Fruit fly (Drosophila melanogaster) whole organism, embryonic: ENCODE results near the gene P5CDh2.

ENCODE experiments used
- BEAF-32 ChIP-seq: fragments of 200-800 bp; sonication (Bioruptor generic); optimal IDR thresholded peaks from 3 replicates; lab custom pipeline; 2017; ENCODE audit warnings: missing biosample characterization, missing genetic modification characterization, mild to moderate bottlenecking, moderate library complexity, missing genetic modification reagents
- BtbVII ChIP-seq: fragments of 200-800 bp; sonication (Bioruptor generic); optimal IDR thresholded peaks from 3 replicates; lab custom pipeline; 2017; ENCODE audit warnings: missing biosample characterization, mild to moderate bottlenecking, missing genetic modification characterization
- CG10147 ChIP-seq: fragments of 200-800 bp; sonication (Bioruptor generic); optimal IDR thresholded peaks from 2 replicates; lab custom pipeline; 2019; ENCODE audit warnings: missing biosample characterization, mild to moderate bottlenecking, missing genetic modification characterization, moderate library complexity
- CG1024 ChIP-seq: fragments of 200-800 bp; sonication (Bioruptor generic); IDR thresholded peaks from 2 replicates; pipeline ENCODE4 v1.3.6; 2022; ENCODE audit warnings: missing biosample characterization, missing genetic modification characterization
- CG10543 ChIP-seq: fragments of 200-800 bp; sonication (Bioruptor generic); optimal IDR thresholded peaks from 3 replicates; lab custom pipeline; 2017; ENCODE audit warnings: missing biosample characterization, mild to moderate bottlenecking, missing genetic modification characterization, moderate library complexity
- CG11504 ChIP-seq: fragments of 200-800 bp; sonication (Bioruptor generic); optimal IDR thresholded peaks from 3 replicates; lab custom pipeline; 2019; ENCODE audit warnings: missing biosample characterization, mild to moderate bottlenecking, missing genetic modification characterization, moderate library complexity
- CG11696 ChIP-seq: fragments of 200-800 bp; sonication (Bioruptor generic); IDR thresholded peaks from 2 replicates; pipeline ENCODE4 v1.3.6; 2022; ENCODE audit warnings: missing biosample characterization, missing genetic modification characterization
- CG12104 ChIP-seq: fragments of 200-800 bp; sonication (Bioruptor generic); optimal IDR thresholded peaks from 3 replicates; lab custom pipeline; 2016; ENCODE audit warnings: missing biosample characterization, missing genetic modification characterization
- CG13296 ChIP-seq: fragments of 200-800 bp; sonication (Bioruptor generic); optimal IDR thresholded peaks from 3 replicates; lab custom pipeline; 2018; ENCODE audit warnings: missing biosample characterization, mild to moderate bottlenecking, missing genetic modification characterization
- CG17359 ChIP-seq: fragments of 200-800 bp; sonication (Bioruptor generic); optimal IDR thresholded peaks from 3 replicates; lab custom pipeline; 2018; ENCODE audit warnings: missing biosample characterization, mild to moderate bottlenecking, missing genetic modification characterization, moderate library complexity
- CG17361 ChIP-seq: fragments of 200-800 bp; sonication (Bioruptor generic); IDR thresholded peaks from 3 replicates; pipeline ENCODE4 v1.3.6; 2022; ENCODE audit warnings: missing biosample characterization, missing genetic modification characterization
- CG18476 ChIP-seq: fragments of 200-800 bp; sonication (Bioruptor generic); optimal IDR thresholded peaks from 2 replicates; lab custom pipeline; 2016; ENCODE audit warnings: missing biosample characterization, mild to moderate bottlenecking, missing genetic modification characterization
- CG30403 ChIP-seq: fragments of 200-800 bp; sonication (Bioruptor generic); optimal IDR thresholded peaks from 3 replicates; lab custom pipeline; 2016; ENCODE audit warnings: missing biosample characterization, missing genetic modification characterization
- CG4360 ChIP-seq: fragments of 200-800 bp; sonication (Bioruptor generic); IDR thresholded peaks from 2 replicates; pipeline ENCODE4 v1.3.6; 2022; ENCODE audit warnings: missing biosample characterization, missing genetic modification characterization
- CG6254 ChIP-seq: fragments of 200-800 bp; sonication (Bioruptor generic); optimal IDR thresholded peaks from 3 replicates; lab custom pipeline; 2017; ENCODE audit warnings: mild to moderate bottlenecking, missing biosample characterization, missing genetic modification reagents, missing genetic modification characterization
- CG7987 ChIP-seq: fragments of 200-800 bp; sonication (Bioruptor generic); optimal IDR thresholded peaks from 2 replicates; lab custom pipeline; 2018; ENCODE audit warnings: missing biosample characterization, mild to moderate bottlenecking, missing genetic modification characterization, moderate library complexity
- CG8388 ChIP-seq: fragments of 200-800 bp; sonication (Bioruptor generic); optimal IDR thresholded peaks from 2 replicates; lab custom pipeline; 2019; ENCODE audit warnings: missing biosample characterization, mild to moderate bottlenecking, missing genetic modification characterization, moderate library complexity
- CG8924 ChIP-seq: fragments of 200-800 bp; optimal IDR thresholded peaks from 3 replicates; lab custom pipeline; 2019; ENCODE audit warnings: missing biosample characterization, mild to moderate bottlenecking, missing genetic modification characterization, moderate library complexity
- Dfd ChIP-seq, 2 experiments: fragments of >200 bp; optimal IDR thresholded peaks; 2 replicates each; lab custom pipeline; 2017; ENCODE audit warnings: missing biosample characterization in 2 of 2, missing genetic modification characterization in 2 of 2
- Fer1 ChIP-seq: fragments of 200-800 bp; sonication (Bioruptor generic); optimal IDR thresholded peaks from 2 replicates; lab custom pipeline; 2017; ENCODE audit warnings: missing biosample characterization, mild to moderate bottlenecking, missing genetic modification characterization
- Fer3 ChIP-seq: fragments of 200-800 bp; sonication (Bioruptor generic); optimal IDR thresholded peaks from 2 replicates; lab custom pipeline; 2018; ENCODE audit warnings: missing biosample characterization, mild to moderate bottlenecking, missing genetic modification characterization, moderate library complexity
- HLH3B ChIP-seq: fragments of 200-800 bp; sonication (Bioruptor generic); IDR thresholded peaks from 2 replicates; pipeline ENCODE4 v1.3.6; 2022; ENCODE audit warnings: missing biosample characterization, missing genetic modification characterization
- NfI ChIP-seq: fragments of 200-800 bp; sonication (Bioruptor generic); optimal IDR thresholded peaks from 3 replicates; lab custom pipeline; 2018; ENCODE audit warnings: missing biosample characterization, mild to moderate bottlenecking, missing genetic modification characterization, moderate library complexity
- Ravus ChIP-seq: fragments of 200-800 bp; sonication (Bioruptor generic); IDR thresholded peaks from 2 replicates; pipeline ENCODE4 v1.3.6; 2022; ENCODE audit warnings: missing biosample characterization, missing genetic modification characterization
- Rx ChIP-seq: fragments of 200-800 bp; sonication (Bioruptor generic); IDR thresholded peaks from 2 replicates; pipeline ENCODE4 v1.3.6; 2022; ENCODE audit warnings: missing biosample characterization, missing genetic modification characterization
- Sox100B ChIP-seq: fragments of 200-800 bp; sonication (Bioruptor generic); optimal IDR thresholded peaks from 3 replicates; lab custom pipeline; 2018; ENCODE audit warnings: missing biosample characterization, mild to moderate bottlenecking, missing genetic modification characterization
- Stat92E ChIP-seq, 3 experiments: fragments of >200 bp in 2 of 3; fragments of 200-800 bp in 1 of 3; sonication (Bioruptor generic) in 1 of 3; optimal IDR thresholded peaks; 2 replicates each; lab custom pipeline; 2017 to 2019; ENCODE audit warnings: missing biosample characterization in 3 of 3, missing genetic modification characterization in 3 of 3, mild to moderate bottlenecking in 1 of 3, moderate library complexity in 1 of 3
- ara ChIP-seq: fragments of 200-800 bp; sonication (Bioruptor generic); IDR thresholded peaks from 2 replicates; pipeline ENCODE4 v1.3.6; 2022; ENCODE audit warnings: missing biosample characterization, missing genetic modification characterization
- cg ChIP-seq: fragments of 200-800 bp; sonication (Bioruptor generic); optimal IDR thresholded peaks from 3 replicates; lab custom pipeline; 2019; ENCODE audit warnings: missing biosample characterization, mild to moderate bottlenecking, missing genetic modification characterization, moderate library complexity
- chinmo ChIP-seq: fragments of 200-800 bp; sonication (Bioruptor generic); IDR thresholded peaks from 4 replicates; pipeline ENCODE4 v1.3.6; 2022; ENCODE audit warnings: missing biosample characterization, missing genetic modification characterization; ENCODE audit not compliant: partially characterized antibody
- ci ChIP-seq: fragments of 200-800 bp; sonication (Bioruptor generic); IDR thresholded peaks from 3 replicates; pipeline ENCODE4 v1.3.6; 2022; ENCODE audit warnings: missing biosample characterization, missing genetic modification characterization
- dpn ChIP-seq, 2 experiments: fragments of 200-800 bp; sonication (Bioruptor generic); optimal IDR thresholded peaks; 3 replicates each; lab custom pipeline; 2016; ENCODE audit warnings: missing biosample characterization in 2 of 2, missing genetic modification characterization in 2 of 2
- ems ChIP-seq: fragments of 200-800 bp; sonication (Bioruptor generic); optimal IDR thresholded peaks from 3 replicates; lab custom pipeline; 2016; ENCODE audit warnings: missing biosample characterization, missing genetic modification characterization
- jigr1 ChIP-seq: fragments of 200-800 bp; sonication (Bioruptor generic); IDR thresholded peaks from 3 replicates; pipeline ENCODE4 v1.3.6; 2022; ENCODE audit warnings: missing biosample characterization, missing genetic modification characterization
- jing ChIP-seq: fragments of 200-800 bp; sonication (Bioruptor generic); optimal IDR thresholded peaks from 2 replicates; lab custom pipeline; 2018; ENCODE audit warnings: missing biosample characterization, mild to moderate bottlenecking, missing genetic modification characterization
- lab ChIP-seq: fragments of 200-800 bp; sonication (Bioruptor generic); optimal IDR thresholded peaks from 3 replicates; lab custom pipeline; 2017; ENCODE audit warnings: missing biosample characterization, missing genetic modification characterization, mild to moderate bottlenecking, moderate library complexity, missing genetic modification reagents
- nau ChIP-seq: fragments of 200-800 bp; sonication (Bioruptor generic); optimal IDR thresholded peaks from 3 replicates; lab custom pipeline; 2017; ENCODE audit warnings: missing biosample characterization, mild to moderate bottlenecking, missing genetic modification characterization, missing genetic modification reagents
- org-1 ChIP-seq: fragments of 200-800 bp; sonication (Bioruptor generic); optimal IDR thresholded peaks from 2 replicates; lab custom pipeline; 2017; ENCODE audit warnings: missing biosample characterization, missing genetic modification characterization
- psq ChIP-seq: fragments of 200-800 bp; sonication (Bioruptor generic); optimal IDR thresholded peaks from 2 replicates; lab custom pipeline; 2017; ENCODE audit warnings: missing biosample characterization, missing genetic modification characterization
- ranshi ChIP-seq: fragments of 200-800 bp; sonication (Bioruptor generic); IDR thresholded peaks from 2 replicates; pipeline ENCODE4 v1.3.6; 2022; ENCODE audit warnings: missing biosample characterization, missing genetic modification characterization
- repo ChIP-seq: fragments of 200-800 bp; sonication (Bioruptor generic); optimal IDR thresholded peaks from 2 replicates; lab custom pipeline; 2016; ENCODE audit warnings: missing biosample characterization, missing genetic modification characterization
- salm ChIP-seq: fragments of 200-800 bp; sonication (Bioruptor generic); optimal IDR thresholded peaks from 2 replicates; lab custom pipeline; 2018; ENCODE audit warnings: missing biosample characterization, mild to moderate bottlenecking, missing genetic modification characterization
- scrt ChIP-seq: fragments of 200-800 bp; sonication (Bioruptor generic); optimal IDR thresholded peaks from 2 replicates; lab custom pipeline; 2018; ENCODE audit warnings: missing biosample characterization, mild to moderate bottlenecking, missing genetic modification characterization, moderate library complexity
- sens ChIP-seq: fragments of 200-800 bp; sonication (Bioruptor generic); peaks from one replicate; lab custom pipeline; 2016; ENCODE audit warnings: missing biosample characterization, missing genetic modification characterization
- sisA ChIP-seq: fragments of 200-800 bp; sonication (Bioruptor generic); IDR thresholded peaks from 2 replicates; pipeline ENCODE4 v1.3.6; 2022; ENCODE audit warnings: missing biosample characterization, missing genetic modification characterization
- stc ChIP-seq: fragments of 200-800 bp; sonication (Bioruptor generic); IDR thresholded peaks from 2 replicates; pipeline ENCODE4 v1.3.6; 2022; ENCODE audit warnings: missing biosample characterization, missing genetic modification characterization
- z ChIP-seq: fragments of 200-800 bp; sonication (Bioruptor generic); IDR thresholded peaks from 3 replicates; pipeline ENCODE4 v1.3.6; 2022; ENCODE audit warnings: missing biosample characterization, missing genetic modification characterization

The P5CDh2 gene

dm6 chr3R:21837069-21837977 lies 40.4 kb upstream of the P5CDh2 start (continued):
- TF ChIP-seq Fer1 (GFP tag; lab: Kevin White, UChicago) (peak; percentile 51), CG30403 (GFP tag; lab: Kevin White, UChicago) (peak; percentile 10), sens (GFP tag; lab: Kevin White, UChicago) (no peak), CG12104 (GFP tag; lab: Kevin White, UChicago) (peak; percentile 31), dpn (GFP tag; optimal IDR thresholded peaks at IDR 0.05; lab: Kevin White, UChicago) (no peak), CG8388 (GFP tag; lab: Kevin White, UChicago) (no peak), sisA (GFP tag; lab: Robert Waterston, UW) (peak; percentile 47), salm (tag; lab: Kevin White, UChicago) (peak; percentile 26), jigr1 (GFP tag; lab: Robert Waterston, UW) (0 out of 3 replicates have a peak, but pooled peaks have one; percentile 16), CG17361 (GFP tag; lab: Robert Waterston, UW) (no peak), CG8924 (tag; lab: Kevin White, UChicago) (peak; percentile 34), CG10543 (GFP tag; lab: Kevin White, UChicago) (no peak), Sox100B (GFP tag; lab: Kevin White, UChicago) (peak; percentile 78), CG7987 (GFP tag; lab: Kevin White, UChicago) (no peak), CG11696 (0 out of 2 replicates have a peak, but pooled peaks have one; percentile 31), ranshi (GFP tag; lab: Robert Waterston, UW) (peak; percentile 55; the same call in 1 of the 2 replicates), HLH3B (GFP tag; lab: Robert Waterston, UW) (peak; percentile 79), psq (no peak), BEAF-32 (GFP tag; lab: Kevin White, UChicago) (no peak), lab (GFP tag; lab: Kevin White, UChicago) (peak; percentile 37), Rx (GFP tag; lab: Robert Waterston, UW) (peak; percentile 25; the same call in 1 of the 2 replicates), CG10147 (peak; percentile 38), CG6254 (peak; percentile 19), NfI (GFP tag; lab: Kevin White, UChicago) (no peak), chinmo (GFP tag; lab: Robert Waterston, UW) (peak; percentile 77; the same call in 3 of the 4 replicates), BtbVII (GFP tag; lab: Kevin White, UChicago) (peak; percentile 12), CG4360 (GFP tag; lab: Robert Waterston, UW) (peak; percentile 93), stc (peak; percentile 56; the same call in 1 of the 2 replicates), org-1 (GFP tag; lab: Kevin White, UChicago) (no peak), Ravus (peak; percentile 7; the same call in 1 of the 2 replicates), CG1024 (0 out of 2 replicates have a peak, but pooled peaks have one; percentile 3), Dfd (GFP tag; optimal IDR thresholded peaks at IDR 0.05; lab: Kevin White, UChicago) (peak in 1 of 2 experiments; percentile 87), scrt (GFP tag; lab: Kevin White, UChicago) (peak; percentile 16), CG11504 (tag; lab: Kevin White, UChicago) (peak; percentile 82), repo (GFP tag; lab: Kevin White, UChicago) (no peak), nau (GFP tag; lab: Kevin White, UChicago) (peak; percentile 27), CG13296 (peak; percentile 23), cg (GFP tag; lab: Kevin White, UChicago) (no peak), Stat92E (GFP tag; optimal IDR thresholded peaks at IDR 0.05; lab: Kevin White, UChicago) (no peak), Fer3 (tag; lab: Kevin White, UChicago) (peak; percentile 10), ems (GFP tag; lab: Kevin White, UChicago) (peak; percentile 1), CG17359 (tag; lab: Kevin White, UChicago) (peak; percentile 81), jing (no peak), z (GFP tag; lab: Robert Waterston, UW) (0 out of 3 replicates have a peak, but pooled peaks have one; percentile 32), ci (peak; percentile 30; the same call in 2 of the 3 replicates), ara (GFP tag; lab: Robert Waterston, UW) (peak; percentile 65), CG18476 (GFP tag; lab: Kevin White, UChicago) (peak; percentile 36)
